Fruit fly (Drosophila melanogaster): ENCODE measurements around the gene CG9286.

DNA sequence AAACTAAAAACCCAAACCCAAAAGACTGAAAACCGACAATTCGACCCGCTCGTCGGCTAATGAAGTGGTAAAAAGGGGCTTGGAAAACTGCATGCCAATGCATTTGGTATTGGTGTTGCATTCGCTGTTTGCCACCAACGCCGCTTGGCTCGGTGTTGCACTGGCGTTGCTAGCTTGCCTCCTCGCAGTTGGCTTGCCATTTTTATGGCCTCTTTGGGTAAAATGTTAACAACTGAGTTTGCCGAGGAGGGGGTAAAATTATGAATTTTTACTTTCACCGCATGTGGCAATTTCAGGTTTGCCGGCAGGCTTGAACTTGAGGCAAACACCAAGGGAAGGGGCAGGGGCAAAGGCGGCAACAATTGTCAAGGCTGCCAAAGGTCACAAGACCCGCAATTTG is 7.9 kb downstream of the CG9286 start:
- TF ChIP-seq EcR (GFP tag; optimal IDR thresholded peaks at IDR 0.05) (no peak), CG8478 (optimal IDR thresholded peaks at IDR 0.05) (no peak), Dll (optimal IDR thresholded peaks at IDR 0.05) (no peak)
